Worm (Caenorhabditis elegans) whole organism, L4/young adult: ENCODE measurements around the gene gcy-27.

Experiments
- W03F9.2 ChIP-seq: fragments of 150-350 bp; optimal IDR thresholded peaks from 2 replicates; lab custom pipeline; 2014; ENCODE audit warnings: missing biosample characterization, missing genetic modification characterization
- dao-5 ChIP-seq: sonication (generic microtip); optimal IDR thresholded peaks from 2 replicates; lab custom pipeline; 2016; ENCODE audit warnings: missing genotype, missing genetic modification characterization, moderate library complexity, missing compliant biosample characterization
- him-1 ChIP-seq: sonication (generic microtip); optimal IDR thresholded peaks from 2 replicates; lab custom pipeline; 2016; ENCODE audit warnings: missing genotype, missing genetic modification reagents, missing genetic modification characterization, missing compliant biosample characterization

The gcy-27 gene

DNA sequence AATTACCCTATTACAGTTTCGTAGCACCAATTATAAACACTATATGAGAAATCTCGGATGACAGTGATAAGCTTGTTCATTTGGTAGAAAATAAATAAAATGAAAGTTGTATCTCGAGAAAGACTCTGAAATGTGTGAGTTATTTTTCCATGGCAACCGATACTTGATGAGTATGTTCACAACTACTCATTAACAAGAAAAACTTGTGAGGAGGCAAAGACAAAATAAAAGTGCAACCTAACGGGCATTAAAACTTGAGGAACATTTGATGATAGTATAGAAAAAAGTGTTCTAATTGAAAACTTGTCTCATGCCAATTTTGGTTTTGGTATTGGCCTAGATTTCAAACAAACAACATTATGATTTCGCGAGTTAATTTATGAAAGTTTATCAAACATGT is at the start of gene gcy-27:
TSS of gene gcy-27 (minus strand) at position 101 of the 400 bp plus-strand sequence.
- TF ChIP-seq W03F9.2 (tag; lab: Kevin White, UChicago): no peak
- TF ChIP-seq him-1 (tag; lab: Kevin White, UChicago): no peak
- no peak for TF ChIP-seq dao-5 (tag; lab: Kevin White, UChicago)

DNA sequence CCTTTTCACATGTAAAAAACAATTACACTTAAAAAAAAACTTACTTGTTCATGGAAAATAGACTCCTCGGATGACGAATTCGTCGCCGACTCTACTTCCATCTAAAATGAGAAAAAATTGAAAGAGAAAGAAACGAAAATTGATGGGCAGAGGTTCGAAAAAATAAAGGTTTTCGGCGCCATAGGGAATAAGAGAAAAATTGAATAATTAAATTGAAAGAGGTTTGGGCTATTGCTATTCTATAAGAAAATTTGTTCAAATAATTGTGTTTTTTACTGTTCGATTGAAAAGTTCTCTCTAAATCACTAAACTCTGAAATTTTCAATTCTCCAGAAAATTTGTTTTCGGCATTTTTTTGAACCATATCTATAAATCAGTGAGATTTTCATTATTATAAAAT is 46.8 kb upstream of the gcy-27 start, which contains the start of gene rabr-2:
TSS of gene rabr-2 (minus strand) at position 101 of the 400 bp plus-strand sequence.
- TF ChIP-seq W03F9.2 (tag; lab: Kevin White, UChicago): no peak
- no peak for TF ChIP-seq him-1 (tag; lab: Kevin White, UChicago)
- TF ChIP-seq dao-5 (tag; lab: Kevin White, UChicago): no peak

DNA sequence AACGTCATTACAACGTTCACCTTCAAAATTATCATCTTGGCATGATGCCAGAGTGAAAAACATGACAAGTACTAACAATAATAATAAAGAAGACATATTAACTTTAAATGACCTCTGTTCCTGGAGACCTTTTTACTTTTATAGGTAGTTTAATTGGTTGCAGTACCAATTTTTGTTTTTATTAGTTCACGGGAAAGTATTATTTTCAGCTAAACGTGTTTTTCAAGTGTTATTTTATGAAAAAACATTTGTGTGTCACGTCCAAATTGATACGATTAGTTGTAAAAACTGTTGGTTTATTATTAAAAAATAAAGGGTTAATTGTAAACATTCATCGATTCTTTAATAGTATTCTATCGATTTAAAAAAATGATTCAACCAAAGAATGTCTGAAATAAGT is 39.3 kb upstream of the gcy-27 start, which contains the start of gene grl-24:
TSS of gene grl-24 (minus strand) at position 101 of the 400 bp plus-strand sequence.
- TF ChIP-seq W03F9.2 (tag; lab: Kevin White, UChicago) (no peak), him-1 (tag; lab: Kevin White, UChicago) (no peak), dao-5 (tag; lab: Kevin White, UChicago) (no peak)

DNA sequence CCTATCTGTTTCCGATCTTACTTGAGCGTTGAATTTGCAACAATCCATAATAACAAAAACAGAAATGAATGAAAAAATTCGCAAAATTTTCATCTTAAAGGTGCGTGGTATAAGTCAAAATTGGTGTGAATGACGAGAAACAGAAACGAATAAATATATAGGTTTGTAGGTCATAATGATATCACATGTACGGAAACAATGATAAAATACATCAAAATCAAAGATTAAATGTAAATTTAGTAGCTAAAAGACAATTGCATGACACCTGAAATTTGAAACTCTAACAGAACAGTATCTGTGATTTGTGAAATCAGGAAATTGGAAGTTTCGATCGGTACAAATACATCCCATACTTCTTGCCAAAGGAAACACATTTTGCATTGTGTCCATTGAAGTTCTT is 38.8 kb upstream of the gcy-27 start, which contains the start of gene F11E6.9:
TSS of gene F11E6.9 (minus strand) at position 101 of the 400 bp plus-strand sequence.
- TF ChIP-seq dao-5 (tag; lab: Kevin White, UChicago) (no peak), him-1 (tag; lab: Kevin White, UChicago) (no peak), W03F9.2 (tag; lab: Kevin White, UChicago) (no peak)

DNA sequence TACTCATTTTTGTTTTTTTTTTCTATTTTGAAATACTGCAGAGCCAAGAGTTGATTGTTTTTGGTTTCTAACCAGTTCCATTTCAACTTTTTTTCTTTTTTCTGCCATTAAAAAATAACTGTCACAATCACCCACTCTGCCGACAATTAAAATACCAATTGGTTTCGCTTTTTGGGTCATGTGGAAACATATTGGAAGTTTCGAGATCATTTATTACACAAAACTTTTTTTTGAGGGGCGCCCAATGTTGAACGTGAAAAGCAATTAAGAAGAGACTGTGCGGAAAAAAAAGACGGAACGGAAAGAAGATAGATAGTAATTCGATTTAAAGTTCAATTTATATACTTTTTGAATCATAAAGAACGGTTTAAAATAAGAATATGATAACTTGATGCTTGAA is 37.6 kb upstream of the gcy-27 start:
- TF ChIP-seq W03F9.2 (tag; lab: Kevin White, UChicago): no peak
- no peak for TF ChIP-seq him-1 (tag; lab: Kevin White, UChicago)
- no peak for TF ChIP-seq dao-5 (tag; lab: Kevin White, UChicago)

DNA sequence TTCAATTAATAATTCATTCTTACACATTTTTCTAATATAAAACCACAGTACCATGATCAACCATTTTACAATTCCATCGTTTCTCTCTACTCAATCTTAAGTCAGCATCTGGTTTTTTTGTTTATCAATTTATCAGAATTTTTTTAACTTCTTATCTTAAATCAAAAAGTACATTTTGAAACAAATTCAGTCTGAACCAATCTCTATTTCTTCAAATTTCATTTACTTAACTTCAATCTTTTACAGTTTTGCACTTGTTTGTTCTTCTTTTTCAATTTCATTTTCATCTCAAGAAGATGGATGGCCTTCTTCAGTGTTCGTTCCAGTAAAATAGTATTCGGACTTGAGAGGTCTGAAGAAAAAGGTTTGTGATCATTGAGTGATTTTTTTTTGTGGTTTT is 36.6 kb upstream of the gcy-27 start, which contains the start of gene gba-3:
TSS of gene gba-3 (plus strand) at position 301 of the 400 bp plus-strand sequence.
- TF ChIP-seq W03F9.2 (tag; lab: Kevin White, UChicago) (no peak), him-1 (tag; lab: Kevin White, UChicago) (no peak)

DNA sequence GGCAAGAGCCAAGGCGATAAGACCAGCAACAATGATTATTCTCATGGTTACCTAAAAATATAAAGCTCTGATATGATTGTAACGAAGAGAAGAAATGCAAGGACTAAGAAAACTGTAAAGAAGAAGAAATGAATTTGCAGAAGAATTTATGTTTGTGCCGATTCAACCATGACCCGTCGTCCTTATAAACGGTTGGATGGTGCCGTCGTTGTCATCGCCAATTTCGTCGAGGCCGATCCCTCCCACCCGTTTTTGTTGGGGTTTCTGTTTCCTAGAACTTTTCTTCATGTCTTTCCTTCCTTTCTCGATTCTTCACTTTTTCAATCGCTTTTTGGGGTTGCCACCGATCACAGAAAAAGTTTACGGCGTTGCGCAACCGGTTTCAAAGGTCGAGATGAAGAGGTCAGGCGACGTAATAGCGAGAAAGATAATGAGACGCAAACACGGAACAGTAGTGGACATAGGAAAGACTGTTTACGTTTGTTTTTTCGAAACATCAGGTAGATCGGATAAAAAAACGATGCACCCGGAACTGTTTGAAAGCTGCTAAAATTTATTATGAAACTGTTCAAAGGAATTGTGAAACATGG is 35.5 kb upstream of the gcy-27 start, which contains the start of gene epic-1:
TSS of gene epic-1 (minus strand) at position 51 of the 590 bp plus-strand sequence.
- TF ChIP-seq dao-5 (tag; lab: Kevin White, UChicago) (no peak), W03F9.2 (tag; lab: Kevin White, UChicago) (no peak), him-1 (tag; lab: Kevin White, UChicago) (no peak)

DNA sequence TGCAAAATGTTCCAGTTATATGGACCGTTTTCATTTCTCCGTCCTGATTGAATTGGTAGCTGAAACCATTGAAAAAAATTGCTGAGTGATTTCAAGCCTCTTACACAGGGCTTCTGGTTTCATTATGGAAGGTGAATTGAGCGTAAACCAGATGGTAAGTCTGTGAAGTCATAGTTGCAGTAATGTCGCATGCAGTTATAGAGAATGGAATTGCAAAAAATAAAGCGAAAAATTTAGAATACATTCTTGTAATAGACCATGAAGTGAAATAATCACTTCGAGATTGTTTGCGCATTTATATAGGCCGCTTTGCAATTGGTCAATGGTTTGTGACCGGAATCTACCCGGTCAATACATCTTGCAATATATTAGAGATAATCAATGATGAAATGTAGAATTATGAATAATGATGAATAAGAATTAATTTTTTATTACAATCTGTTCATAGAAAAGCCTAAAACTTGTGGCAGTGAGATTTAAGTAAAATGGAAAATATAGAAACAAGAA is 33.7 kb upstream of the gcy-27 start, which contains the start of gene F11E6.4:
TSS of gene F11E6.4 (minus strand) at position 259 of the 507 bp plus-strand sequence.
- TF ChIP-seq dao-5 (tag; lab: Kevin White, UChicago): no peak
- no peak for TF ChIP-seq W03F9.2 (tag; lab: Kevin White, UChicago)
- no peak for TF ChIP-seq him-1 (tag; lab: Kevin White, UChicago)

DNA sequence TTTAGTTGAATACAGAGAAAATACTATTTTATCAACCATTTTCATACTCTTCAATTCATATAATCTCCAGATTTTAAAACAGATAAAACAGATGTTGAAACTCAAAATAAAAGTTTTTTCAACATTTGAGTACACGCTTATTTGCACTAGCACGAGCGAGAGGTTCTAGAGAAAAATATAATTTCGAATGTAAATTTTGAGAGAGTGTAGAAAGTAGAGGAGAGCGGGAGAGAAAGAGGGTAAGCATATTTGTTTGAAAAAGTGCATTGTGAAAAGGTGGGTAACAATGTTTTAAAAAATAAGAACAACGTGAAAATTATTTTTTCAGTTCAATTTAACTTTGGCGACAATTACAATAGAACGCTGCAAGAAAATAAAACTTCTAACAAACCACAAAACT is 31.4 kb upstream of the gcy-27 start:
- TF ChIP-seq dao-5 (tag; lab: Kevin White, UChicago) (no peak), him-1 (tag; lab: Kevin White, UChicago) (no peak), W03F9.2 (tag; lab: Kevin White, UChicago) (no peak)

DNA sequence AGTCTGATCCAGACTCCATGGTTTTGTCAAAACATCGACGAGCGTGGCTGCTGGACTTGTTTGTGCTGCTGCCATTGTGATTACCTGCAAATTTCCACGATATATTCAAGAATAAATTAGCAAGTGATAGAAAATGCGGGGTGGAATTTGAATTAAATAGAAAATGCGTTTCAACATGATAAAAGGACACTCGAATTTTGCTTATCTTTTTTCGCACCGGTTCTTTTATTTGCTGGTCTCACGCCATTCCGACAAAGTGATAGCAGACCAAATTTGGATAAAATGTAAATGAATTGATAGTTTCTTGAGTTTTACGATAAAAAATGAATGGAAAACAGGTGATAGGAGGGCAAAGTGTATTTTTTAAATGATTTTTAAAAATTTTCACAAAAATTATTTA is 30.9 kb upstream of the gcy-27 start, which contains the start of gene elo-2:
TSS of gene elo-2 (minus strand) at position 84 of the 400 bp plus-strand sequence.
- TF ChIP-seq him-1 (tag; lab: Kevin White, UChicago): no peak
- no peak for TF ChIP-seq dao-5 (tag; lab: Kevin White, UChicago)
- no peak for TF ChIP-seq W03F9.2 (tag; lab: Kevin White, UChicago)

DNA sequence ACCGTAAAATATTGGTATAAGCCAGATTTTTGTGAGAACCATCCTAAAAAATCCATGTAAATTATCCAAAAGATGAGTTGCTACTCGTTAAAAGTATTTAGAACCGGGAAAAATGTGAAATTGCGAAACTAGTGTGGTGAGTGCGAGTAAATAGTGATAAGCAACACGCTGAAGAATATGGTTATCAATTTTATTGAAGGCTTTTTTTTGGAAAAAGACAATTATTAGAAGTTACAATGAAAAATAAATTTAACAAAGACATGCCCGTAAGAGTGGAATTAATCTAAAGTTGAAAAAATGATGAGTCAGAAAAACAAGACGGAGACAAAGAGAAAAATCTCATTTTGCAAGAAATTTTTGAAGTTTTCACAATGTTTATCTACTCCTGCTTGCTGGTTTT is 29.4 kb upstream of the gcy-27 start, which contains the start of gene F11E6.6:
TSS of gene F11E6.6 (minus strand) at position 101 of the 400 bp plus-strand sequence.
- TF ChIP-seq him-1 (tag; lab: Kevin White, UChicago): no peak
- TF ChIP-seq W03F9.2 (tag; lab: Kevin White, UChicago): no peak

DNA sequence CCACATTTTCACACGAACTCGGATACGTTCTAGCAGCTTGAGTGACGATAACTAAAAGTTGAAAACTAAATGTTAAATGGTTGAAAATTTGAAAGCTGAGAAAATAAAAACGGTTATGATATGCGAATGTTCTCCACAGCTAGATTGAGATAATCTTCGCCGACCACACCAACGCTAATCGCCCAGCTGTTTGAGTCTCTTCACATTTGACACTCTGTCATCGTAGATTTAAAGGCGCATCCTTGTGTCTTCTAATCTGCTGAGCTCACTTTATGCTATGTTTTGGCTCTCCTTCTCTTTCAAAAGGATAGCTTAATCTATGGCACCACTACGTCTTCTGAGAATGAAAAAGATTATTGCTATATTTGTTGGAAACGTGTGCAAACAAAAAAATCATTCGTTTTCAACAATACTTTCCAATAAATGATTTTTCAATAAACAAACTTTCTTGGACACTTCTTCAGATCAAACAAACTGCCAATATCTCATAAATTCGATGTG is 26.7 kb upstream of the gcy-27 start, which contains the start of gene F11E6.10:
TSS of gene F11E6.10 (minus strand) at position 51 of the 501 bp plus-strand sequence.
- TF ChIP-seq dao-5 (tag; lab: Kevin White, UChicago): no peak
- TF ChIP-seq W03F9.2 (tag; lab: Kevin White, UChicago): no peak
- no peak for TF ChIP-seq him-1 (tag; lab: Kevin White, UChicago)

DNA sequence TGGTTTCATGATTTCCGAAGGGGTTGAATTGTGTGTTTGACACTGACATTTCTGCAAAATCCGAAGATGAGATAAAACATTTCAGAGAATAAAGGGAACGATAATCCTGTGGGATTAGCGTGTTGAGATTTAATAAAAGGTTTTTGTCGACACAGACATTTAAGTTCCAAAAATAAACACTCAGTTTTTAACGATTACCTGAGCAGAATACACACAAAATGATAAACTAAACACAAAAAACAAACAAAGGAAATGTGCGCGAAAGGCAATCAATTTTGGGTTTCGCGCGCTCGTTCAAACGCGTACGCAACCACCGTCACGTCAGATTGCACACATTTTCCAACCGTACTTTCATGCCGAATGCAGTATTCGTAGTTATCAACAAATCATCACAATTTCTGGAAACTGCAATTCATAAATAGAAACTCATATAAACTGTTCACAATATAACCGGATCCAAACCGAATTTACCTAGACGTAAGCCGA is 24.8 kb upstream of the gcy-27 start, which contains the start of gene rif-1.1:
TSS of gene rif-1.1 (minus strand) at position 51 of the 486 bp plus-strand sequence.
- TF ChIP-seq dao-5 (tag; lab: Kevin White, UChicago) (no peak), him-1 (tag; lab: Kevin White, UChicago) (no peak), W03F9.2 (tag; lab: Kevin White, UChicago) (no peak)
